Worm (Caenorhabditis elegans) whole organism, dauer: ENCODE measurements around the gene nhr-6.

Source experiments
- unc-62 ChIP-seq: sonication (generic microtip); optimal IDR thresholded peaks from 2 replicates; lab custom pipeline; 2017; ENCODE audit warnings: missing biosample characterization, missing genetic modification reagents, missing genetic modification characterization

Gene nhr-6

ce11 chrIII:3573281-3573680 lies at the start of gene nhr-6:
Gene nhr-6 (plus strand): TSS chrIII:3573581.
- TF ChIP-seq unc-62: no peak

- TF ChIP-seq unc-62: no peak
Measured at ce11 chrIII:3528342-3528741, 45.0 kb upstream of the nhr-6 start, which contains the start of gene rpl-37. Gene rpl-37 (plus strand): TSS chrIII:3528642.

- TF ChIP-seq unc-62: no peak
Measured at ce11 chrIII:3529744-3530208, 43.6 kb upstream of the nhr-6 start, which contains the start of gene pitp-1. Gene pitp-1 (minus strand): TSS chrIII:3529794.

ce11 chrIII:3532035-3532434 lies 41.3 kb upstream of the nhr-6 start:
- no peak for TF ChIP-seq unc-62

ce11 chrIII:3534185-3534584 lies 39.2 kb upstream of the nhr-6 start:
- no peak for TF ChIP-seq unc-62

ce11 chrIII:3537401-3537800 lies 36.0 kb upstream of the nhr-6 start, which contains the start of gene cfap-20:
Gene cfap-20 (minus strand): TSS chrIII:3537501.
- no peak for TF ChIP-seq unc-62

- no peak for TF ChIP-seq unc-62
Measured at ce11 chrIII:3539499-3539898, 33.9 kb upstream of the nhr-6 start.

- TF ChIP-seq unc-62: no peak
Measured at ce11 chrIII:3540424-3540823, 33.0 kb upstream of the nhr-6 start.

ce11 chrIII:3541093-3541492 lies 32.3 kb upstream of the nhr-6 start:
- no peak for TF ChIP-seq unc-62

ce11 chrIII:3541539-3541938 lies 31.8 kb upstream of the nhr-6 start, which contains the start of gene ben-1:
Gene ben-1 (minus strand): TSS chrIII:3541639.
- TF ChIP-seq unc-62: no peak

ce11 chrIII:3542105-3542504 lies 31.3 kb upstream of the nhr-6 start:
- TF ChIP-seq unc-62: no peak

- no peak for TF ChIP-seq unc-62
Measured at ce11 chrIII:3543071-3543470, 30.3 kb upstream of the nhr-6 start.

ce11 chrIII:3546323-3546722 lies 27.1 kb upstream of the nhr-6 start, which contains the start of gene C54C6.7:
Gene C54C6.7 (minus strand): TSS chrIII:3546423.
- TF ChIP-seq unc-62: no peak

ce11 chrIII:3548017-3548416 lies 25.4 kb upstream of the nhr-6 start, which contains the start of gene C54C6.11:
Gene C54C6.11 (plus strand): TSS chrIII:3548317.
- no peak for TF ChIP-seq unc-62

- TF ChIP-seq unc-62: no peak
Measured at ce11 chrIII:3549750-3550149, 23.6 kb upstream of the nhr-6 start, which contains the start of gene C54C6.5. Gene C54C6.5 (minus strand): TSS chrIII:3549850.

ce11 chrIII:3550364-3550763 lies 23.0 kb upstream of the nhr-6 start:
- no peak for TF ChIP-seq unc-62

- no peak for TF ChIP-seq unc-62
Measured at ce11 chrIII:3553349-3553748, 20.0 kb upstream of the nhr-6 start, which contains the start of gene C54C6.4. Gene C54C6.4 (plus strand): TSS chrIII:3553649.

- TF ChIP-seq unc-62: no peak
Measured at ce11 chrIII:3560235-3560634, 13.1 kb upstream of the nhr-6 start.

ce11 chrIII:3562276-3562675 lies 11.1 kb upstream of the nhr-6 start:
- TF ChIP-seq unc-62: no peak
